Fruit fly (Drosophila melanogaster) whole organism, embryonic: ENCODE measurements around the gene CG13384.

ENCODE experiments used
- Antp ChIP-seq: fragments of 200-800 bp; sonication (Bioruptor generic); optimal IDR thresholded peaks from 3 replicates; lab custom pipeline; 2016; ENCODE audit warnings: missing biosample characterization, missing genetic modification characterization
- BtbVII ChIP-seq: fragments of 200-800 bp; sonication (Bioruptor generic); optimal IDR thresholded peaks from 3 replicates; lab custom pipeline; 2017; ENCODE audit warnings: missing biosample characterization, mild to moderate bottlenecking, missing genetic modification characterization
- CG10543 ChIP-seq: fragments of 200-800 bp; sonication (Bioruptor generic); optimal IDR thresholded peaks from 3 replicates; lab custom pipeline; 2017; ENCODE audit warnings: missing biosample characterization, mild to moderate bottlenecking, missing genetic modification characterization, moderate library complexity
- CG11093 ChIP-seq: fragments of 200-800 bp; sonication (Bioruptor generic); IDR thresholded peaks from 3 replicates; pipeline ENCODE4 v1.3.6; 2022; ENCODE audit warnings: missing biosample characterization, missing genetic modification characterization
- CG11247 ChIP-seq: fragments of 200-800 bp; sonication (Bioruptor generic); IDR thresholded peaks from 2 replicates; pipeline ENCODE4 v1.3.6; 2022; ENCODE audit warnings: missing biosample characterization, missing genetic modification characterization
- CG13775 ChIP-seq: fragments of 200-800 bp; sonication (Bioruptor generic); optimal IDR thresholded peaks from 3 replicates; lab custom pipeline; 2017; ENCODE audit warnings: missing biosample characterization, mild to moderate bottlenecking, missing genetic modification characterization
- CG15011 ChIP-seq: fragments of 200-800 bp; sonication (Bioruptor generic); optimal IDR thresholded peaks from 3 replicates; lab custom pipeline; 2018; ENCODE audit warnings: missing biosample characterization, mild to moderate bottlenecking, missing genetic modification characterization
- CG15073 ChIP-seq: fragments of 200-800 bp; sonication (Bioruptor generic); optimal IDR thresholded peaks from 2 replicates; lab custom pipeline; 2016; ENCODE audit warnings: missing biosample characterization, missing genetic modification characterization
- CG18764 ChIP-seq: fragments of 200-800 bp; sonication (Bioruptor generic); optimal IDR thresholded peaks from 3 replicates; lab custom pipeline; 2016; ENCODE audit warnings: missing biosample characterization, missing genetic modification characterization
- CG43689 ChIP-seq: fragments of 200-800 bp; sonication (Bioruptor generic); IDR thresholded peaks from 2 replicates; pipeline ENCODE4 v1.3.6; 2022; ENCODE audit warnings: missing biosample characterization, missing genetic modification characterization
- CG5180 ChIP-seq: fragments of 200-800 bp; sonication (Bioruptor generic); optimal IDR thresholded peaks from 3 replicates; lab custom pipeline; 2017; ENCODE audit warnings: missing biosample characterization, missing genetic modification characterization, mild to moderate bottlenecking, moderate library complexity, missing genetic modification reagents
- CG6683 ChIP-seq: fragments of 200-800 bp; sonication (Bioruptor generic); optimal IDR thresholded peaks from 2 replicates; lab custom pipeline; 2017; ENCODE audit warnings: missing biosample characterization, mild to moderate bottlenecking, missing genetic modification characterization, missing genetic modification reagents
- CG6689 ChIP-seq: fragments of 200-800 bp; sonication (Bioruptor generic); IDR thresholded peaks from 2 replicates; pipeline ENCODE4 v1.3.6; 2022; ENCODE audit warnings: missing biosample characterization, missing genetic modification characterization
- CG6791 ChIP-seq: fragments of 200-800 bp; sonication (Bioruptor generic); IDR thresholded peaks from 3 replicates; pipeline ENCODE4 v1.3.6; 2022; ENCODE audit warnings: missing biosample characterization, missing genetic modification characterization; ENCODE audit not compliant: partially characterized antibody
- CG7963 ChIP-seq: fragments of 200-800 bp; sonication (Bioruptor generic); IDR thresholded peaks from 3 replicates; pipeline ENCODE4 v1.3.6; 2022; ENCODE audit warnings: missing biosample characterization, missing genetic modification characterization; ENCODE audit not compliant: partially characterized antibody
- HLHmδ ChIP-seq: fragments of 200-800 bp; sonication (Bioruptor generic); optimal IDR thresholded peaks from 2 replicates; lab custom pipeline; 2018; ENCODE audit warnings: missing biosample characterization, mild to moderate bottlenecking, missing genetic modification characterization, moderate library complexity
- NC2β ChIP-seq: fragments of 200-800 bp; sonication (Bioruptor generic); optimal IDR thresholded peaks from 2 replicates; lab custom pipeline; 2016; ENCODE audit warnings: missing biosample characterization, missing genetic modification characterization
- NK7.1 ChIP-seq: fragments of 200-800 bp; sonication (Bioruptor generic); optimal IDR thresholded peaks from 3 replicates; lab custom pipeline; 2016; ENCODE audit warnings: missing biosample characterization, missing genetic modification characterization
- Nf-YA ChIP-seq: fragments of 200-800 bp; sonication (Bioruptor generic); IDR thresholded peaks from 2 replicates; pipeline ENCODE4 v1.3.6; 2022; ENCODE audit warnings: missing biosample characterization, missing genetic modification characterization
- Optix ChIP-seq: fragments of 200-800 bp; sonication (Bioruptor generic); IDR thresholded peaks from 3 replicates; pipeline ENCODE4 v1.3.6; 2022; ENCODE audit warnings: missing biosample characterization, missing genetic modification characterization
- TFAM ChIP-seq: fragments of 200-800 bp; sonication (Bioruptor generic); optimal IDR thresholded peaks from 2 replicates; lab custom pipeline; 2017; ENCODE audit warnings: missing biosample characterization, missing genetic modification characterization, inconsistent platforms
- Taf1 ChIP-seq: fragments of 200-800 bp; sonication (Bioruptor generic); IDR thresholded peaks from 2 replicates; pipeline ENCODE4 v1.3.6; 2022; ENCODE audit warnings: missing biosample characterization, missing genetic modification characterization
- Vsx1 ChIP-seq: fragments of 200-800 bp; sonication (Bioruptor generic); optimal IDR thresholded peaks from 2 replicates; lab custom pipeline; 2017; ENCODE audit warnings: missing biosample characterization, mild to moderate bottlenecking, missing genetic modification characterization, missing genetic modification reagents
- abd-A ChIP-seq: fragments of 200-800 bp; sonication (Bioruptor generic); optimal IDR thresholded peaks from 3 replicates; lab custom pipeline; 2019; ENCODE audit warnings: missing biosample characterization, mild to moderate bottlenecking, missing genetic modification characterization, moderate library complexity
- bcd ChIP-seq: fragments of 200-800 bp; sonication (Bioruptor generic); optimal IDR thresholded peaks from 2 replicates; lab custom pipeline; 2017; ENCODE audit warnings: missing biosample characterization, mild to moderate bottlenecking, missing genetic modification characterization
- bsh ChIP-seq, 2 experiments: fragments of 200-800 bp; sonication (Bioruptor generic); optimal IDR thresholded peaks; 2 replicates each; lab custom pipeline; 2017 to 2018; ENCODE audit warnings: mild to moderate bottlenecking in 2 of 2, missing biosample characterization in 2 of 2, missing genetic modification characterization in 2 of 2, moderate library complexity in 1 of 2
- crp ChIP-seq, 2 experiments: fragments of 200-800 bp; sonication (Bioruptor generic); optimal IDR thresholded peaks; 2 replicates in 1 of 2; 3 replicates in 1 of 2; lab custom pipeline; 2017; ENCODE audit warnings: missing biosample characterization in 2 of 2, missing genetic modification characterization in 2 of 2, mild to moderate bottlenecking in 1 of 2, moderate library complexity in 1 of 2
- disco-r ChIP-seq: fragments of 200-800 bp; sonication (Bioruptor generic); optimal IDR thresholded peaks from 2 replicates; lab custom pipeline; 2016; ENCODE audit warnings: missing biosample characterization, missing genetic modification characterization
- eyg ChIP-seq: fragments of 200-800 bp; sonication (Bioruptor generic); optimal IDR thresholded peaks from 3 replicates; lab custom pipeline; 2016; ENCODE audit warnings: missing biosample characterization, missing genetic modification characterization
- fru ChIP-seq: fragments of >200 bp; optimal IDR thresholded peaks from 2 replicates; lab custom pipeline; 2017
- gcm2 ChIP-seq: fragments of 200-800 bp; sonication (Bioruptor generic); optimal IDR thresholded peaks from 2 replicates; lab custom pipeline; 2016; ENCODE audit warnings: missing biosample characterization, missing genetic modification characterization
- gem ChIP-seq: fragments of 200-800 bp; sonication (Bioruptor generic); optimal IDR thresholded peaks from 2 replicates; lab custom pipeline; 2019; ENCODE audit warnings: missing biosample characterization, mild to moderate bottlenecking, missing genetic modification characterization, moderate library complexity
- jing ChIP-seq: fragments of 200-800 bp; sonication (Bioruptor generic); optimal IDR thresholded peaks from 2 replicates; lab custom pipeline; 2018; ENCODE audit warnings: missing biosample characterization, mild to moderate bottlenecking, missing genetic modification characterization
- mld ChIP-seq: fragments of 200-800 bp; sonication (Bioruptor generic); IDR thresholded peaks from 3 replicates; pipeline ENCODE4 v1.3.6; 2022; ENCODE audit warnings: missing biosample characterization, missing genetic modification characterization; ENCODE audit not compliant: partially characterized antibody
- p53 ChIP-seq: fragments of 200-800 bp; sonication (Bioruptor generic); optimal IDR thresholded peaks from 2 replicates; lab custom pipeline; 2016; ENCODE audit warnings: missing biosample characterization, missing genetic modification characterization
- pan ChIP-seq, 4 experiments: fragments of >200 bp in 3 of 4; fragments of 200-800 bp in 1 of 4; sonication (Bioruptor generic) in 1 of 4; optimal IDR thresholded peaks in 3 of 4; IDR thresholded peaks in 1 of 4; 2 replicates each; pipeline versions ENCODE4 v1.3.6 to Lab custom; 2017 to 2022; ENCODE audit warnings: missing biosample characterization in 2 of 4, missing genetic modification characterization in 2 of 4, mixed read lengths in 1 of 4
- phol ChIP-seq: fragments of 200-800 bp; sonication (Bioruptor generic); optimal IDR thresholded peaks from 3 replicates; lab custom pipeline; 2018; ENCODE audit warnings: missing biosample characterization, mild to moderate bottlenecking, missing genetic modification characterization, moderate library complexity
- prd ChIP-seq, 3 experiments: fragments of >200 bp in 2 of 3; fragments of 200-800 bp in 1 of 3; sonication (Bioruptor generic) in 1 of 3; optimal IDR thresholded peaks in 2 of 3; IDR thresholded peaks in 1 of 3; 2 replicates in 2 of 3; 3 replicates in 1 of 3; pipeline versions ENCODE4 v1.3.6 to Lab custom; 2017 to 2022; ENCODE audit warnings: missing biosample characterization in 1 of 3, missing genetic modification characterization in 1 of 3
- row ChIP-seq: fragments of 200-800 bp; sonication (Bioruptor generic); IDR thresholded peaks from 3 replicates; pipeline ENCODE4 v1.3.6; 2022; ENCODE audit warnings: missing biosample characterization, missing genetic modification characterization
- sima ChIP-seq: fragments of 200-800 bp; sonication (Bioruptor generic); optimal IDR thresholded peaks from 2 replicates; lab custom pipeline; 2016; ENCODE audit warnings: missing biosample characterization, missing genetic modification characterization
- twi ChIP-seq: fragments of 200-800 bp; optimal IDR thresholded peaks from 2 replicates; lab custom pipeline; 2019; ENCODE audit warnings: missing biosample characterization, mild to moderate bottlenecking, missing genetic modification characterization, moderate library complexity
- usp ChIP-seq: fragments of >200 bp; optimal IDR thresholded peaks from 2 replicates; lab custom pipeline; 2017; ENCODE audit warnings: missing biosample characterization, missing genetic modification characterization
- wor ChIP-seq: fragments of 200-800 bp; sonication (Bioruptor generic); IDR thresholded peaks from 2 replicates; pipeline ENCODE4 v1.3.6; 2022; ENCODE audit warnings: missing biosample characterization, missing genetic modification characterization

Gene CG13384

DNA sequence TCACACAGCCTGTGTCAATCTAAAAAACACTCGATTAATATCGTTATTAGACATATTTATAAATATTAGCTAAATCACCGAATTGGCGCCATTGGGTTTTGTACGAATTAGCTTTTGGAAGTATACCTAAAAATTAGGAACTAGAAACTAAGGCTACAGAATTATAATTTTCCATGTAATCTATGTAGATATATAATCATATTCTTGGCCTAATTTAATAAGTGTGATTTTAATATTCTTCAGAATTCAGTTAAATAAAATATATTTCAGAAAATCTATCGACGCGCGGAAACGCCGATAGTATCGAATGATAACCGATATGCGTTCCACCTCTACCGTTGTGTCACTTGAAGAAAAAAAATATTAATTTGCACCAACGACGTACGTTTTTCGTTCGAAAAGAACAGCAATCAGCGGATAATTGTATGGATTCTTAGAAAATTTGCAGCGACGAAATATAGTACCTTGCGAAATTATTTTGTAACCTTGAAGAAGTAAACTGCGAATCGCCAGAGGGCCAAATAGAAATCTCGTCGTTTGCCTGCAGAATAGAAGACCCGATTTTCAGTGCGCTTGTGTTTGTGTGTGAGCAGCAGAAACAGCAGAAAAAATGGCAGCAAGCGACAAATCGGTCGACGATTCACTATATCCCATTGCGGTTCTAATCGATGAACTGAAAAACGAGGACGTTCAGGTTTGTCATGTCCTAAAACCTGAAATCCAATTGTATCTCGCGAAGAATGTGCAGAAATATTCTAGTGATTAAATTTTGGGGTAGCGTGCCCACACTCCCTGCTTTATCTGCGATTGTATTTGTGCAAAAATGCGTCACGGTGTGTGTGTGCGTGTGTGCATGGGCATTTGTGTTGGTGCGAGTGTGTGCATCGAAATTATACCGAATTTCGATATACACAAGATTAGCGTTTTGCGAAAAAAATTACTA is 18.3 kb upstream of the CG13384 start, which contains the start of gene Pp2A-29B (continued):
- TF ChIP-seq HLHmδ (GFP tag; lab: Kevin White, UChicago) (no peak), Antp (GFP tag; lab: Kevin White, UChicago) (no peak), CG15073 (GFP tag; lab: Kevin White, UChicago) (no peak), CG43689 (GFP tag; lab: Robert Waterston, UW) (no peak), CG11247 (GFP tag; lab: Robert Waterston, UW) (no peak), bsh (GFP tag; optimal IDR thresholded peaks at IDR 0.05; lab: Kevin White, UChicago) (no peak), fru (lab: Kevin White, UChicago) (no peak), BtbVII (GFP tag; lab: Kevin White, UChicago) (no peak), CG13775 (GFP tag; lab: Kevin White, UChicago) (peak; percentile 40), twi (tag; lab: Kevin White, UChicago) (peak; percentile 25), bcd (GFP tag; lab: Kevin White, UChicago) (peak; percentile 20), wor (no peak), NK7.1 (GFP tag; lab: Kevin White, UChicago) (no peak), jing (no peak), gcm2 (GFP tag; lab: Kevin White, UChicago) (no peak), p53 (GFP tag; lab: Kevin White, UChicago) (no peak), CG6791 (GFP tag; lab: Robert Waterston, UW) (peak; percentile 98)

DNA sequence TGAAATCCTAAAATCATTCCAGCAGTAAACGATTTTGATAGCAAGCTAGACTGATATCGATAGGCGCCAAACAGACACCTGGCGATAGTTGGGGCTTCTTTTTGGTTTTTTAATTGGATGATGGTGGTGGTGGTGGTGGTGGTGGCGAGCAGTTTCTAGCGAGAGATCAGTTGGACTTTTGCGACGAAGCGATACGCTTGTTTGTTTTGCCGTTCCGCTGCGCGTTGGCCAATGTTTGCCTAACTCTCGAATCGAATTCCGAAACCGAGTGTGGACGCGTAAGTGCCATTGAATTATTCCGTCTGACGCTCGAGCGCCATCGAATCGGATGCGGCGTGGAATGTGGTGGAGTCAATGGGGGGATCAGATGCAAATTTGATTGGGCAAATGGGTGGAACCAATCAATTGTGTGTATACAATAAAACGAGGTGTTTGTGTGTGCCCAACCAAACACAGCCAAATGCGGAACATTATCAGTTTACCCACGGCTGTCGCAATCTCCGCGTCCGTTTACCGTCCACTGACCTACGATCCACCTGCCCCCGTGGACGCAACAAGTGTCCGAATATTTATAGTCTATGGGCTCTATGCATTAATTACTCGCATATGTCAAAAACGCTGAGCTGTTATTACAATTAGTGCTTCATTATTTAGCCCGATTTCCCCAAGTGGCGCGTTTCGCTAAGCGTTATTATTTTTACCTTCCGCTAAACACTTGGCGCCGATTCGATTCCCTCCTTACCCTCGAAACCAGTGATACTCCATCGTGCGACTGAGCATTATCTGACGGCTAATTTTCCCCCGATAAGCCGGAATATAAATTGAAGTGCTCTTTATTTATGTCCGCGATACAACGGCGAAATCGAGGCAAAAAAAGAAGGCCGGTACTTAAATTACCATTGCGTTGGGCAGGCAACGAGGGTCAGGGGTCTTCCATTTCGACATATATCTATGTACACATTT is 13.6 kb upstream of the CG13384 start, which contains the start of gene CG17292:
TSS of gene CG17292 (plus strand) at position 91 of the 963 bp plus-strand sequence.
- peak in 1 of 2 experiments; percentile 32 for TF ChIP-seq crp (GFP tag; optimal IDR thresholded peaks at IDR 0.05; lab: Kevin White, UChicago)
- peak; percentile 91 for TF ChIP-seq abd-A
- TF ChIP-seq mld (GFP tag; lab: Robert Waterston, UW), result peak; percentile 79; the same call in 2 of the 3 replicates
- TF ChIP-seq CG6683 (GFP tag; lab: Kevin White, UChicago), result no peak
- no peak for TF ChIP-seq CG11093 (GFP tag; lab: Robert Waterston, UW)
- peak; percentile 90 for TF ChIP-seq CG7963 (GFP tag; lab: Robert Waterston, UW)
- TF ChIP-seq prd (optimal IDR thresholded peaks at IDR 0.05; lab: Kevin White, UChicago), result no peak
- peak; percentile 35; the same call in 1 of the 3 replicates for TF ChIP-seq prd (GFP tag; IDR thresholded peaks at IDR 0.05; lab: Robert Waterston, UW)
- peak; percentile 41; the same call in 1 of the 2 replicates for TF ChIP-seq Nf-YA (GFP tag; lab: Robert Waterston, UW)
- peak; percentile 12 for TF ChIP-seq CG15011 (GFP tag; lab: Kevin White, UChicago)
- TF ChIP-seq gem, result peak; percentile 41
- TF ChIP-seq pan (optimal IDR thresholded peaks at IDR 0.05; lab: Kevin White, UChicago), result no peak
- TF ChIP-seq pan (GFP tag; optimal IDR thresholded peaks at IDR 0.05 in 1 of 2, IDR thresholded peaks at IDR 0.05 in 1 of 2), result peak in 1 of 2 experiments; percentile 72
- TF ChIP-seq eyg, result peak; percentile 15
- TF ChIP-seq CG5180 (GFP tag; lab: Kevin White, UChicago), result peak; percentile 39
- no peak for TF ChIP-seq usp (GFP tag; lab: Kevin White, UChicago)
- TF ChIP-seq Optix (GFP tag; lab: Robert Waterston, UW), result peak; percentile 62; the same call in 2 of the 3 replicates
- TF ChIP-seq sima, result no peak
- peak; percentile 62 for TF ChIP-seq Vsx1 (GFP tag; lab: Kevin White, UChicago)
- peak; percentile 93 for TF ChIP-seq CG10543 (GFP tag; lab: Kevin White, UChicago)
- peak; percentile 27; the same call in 1 of the 2 replicates for TF ChIP-seq CG6689
- TF ChIP-seq CG18764 (GFP tag; lab: Kevin White, UChicago), result peak; percentile 76
- peak; percentile 32 for TF ChIP-seq NC2β (GFP tag; lab: Kevin White, UChicago)
- TF ChIP-seq Antp (GFP tag; lab: Kevin White, UChicago), result peak; percentile 20
- no peak for TF ChIP-seq disco-r (GFP tag; lab: Kevin White, UChicago)
- peak; percentile 27 for TF ChIP-seq phol
- 0 out of 2 replicates have a peak, but pooled peaks have one; percentile 10 for TF ChIP-seq Taf1 (GFP tag; lab: Robert Waterston, UW)
- peak; percentile 60 for TF ChIP-seq row (GFP tag; lab: Robert Waterston, UW)
- TF ChIP-seq TFAM (GFP tag; lab: Kevin White, UChicago), result no peak
